Worm (Caenorhabditis elegans) whole organism, late embryonic: Measurements from ENCODE around the gene str-206.

Source experiments
- C38D4.7 ChIP-seq: fragments of 200-800 bp; sonication (Bioruptor generic); optimal IDR thresholded peaks from 2 replicates; lab custom pipeline; 2018; ENCODE audit warnings: mild to moderate bottlenecking, missing genetic modification characterization, moderate library complexity, missing compliant biosample characterization
- K02D7.2 ChIP-seq: sonication (generic microtip); optimal IDR thresholded peaks from 2 replicates; lab custom pipeline; 2017; ENCODE audit warnings: mild to moderate bottlenecking, missing genetic modification characterization, missing compliant biosample characterization
- K09A11.1 ChIP-seq: sonication (generic microtip); optimal IDR thresholded peaks from 2 replicates; lab custom pipeline; 2017; ENCODE audit warnings: antibody characterized with exemption, mild to moderate bottlenecking, missing genetic modification characterization, missing compliant biosample characterization; ENCODE audit not compliant: insufficient read depth
- Y22D7AL.16 ChIP-seq: sonication (generic microtip); optimal IDR thresholded peaks from 2 replicates; lab custom pipeline; 2016; ENCODE audit warnings: missing genetic modification characterization, missing compliant biosample characterization
- ahr-1 ChIP-seq: sonication (generic microtip); optimal IDR thresholded peaks from 2 replicates; lab custom pipeline; 2016; ENCODE audit warnings: missing genetic modification characterization, missing compliant biosample characterization
- ama-1 ChIP-seq: fragments of 150-350 bp; optimal IDR thresholded peaks from 2 replicates; lab custom pipeline; 2014
- ceh-18 ChIP-seq: sonication (generic microtip); optimal IDR thresholded peaks from 2 replicates; lab custom pipeline; 2016; ENCODE audit warnings: missing genetic modification characterization, missing compliant biosample characterization
- ceh-19 ChIP-seq: fragments of 200-800 bp; sonication (Bioruptor generic); optimal IDR thresholded peaks from 2 replicates; lab custom pipeline; 2018; ENCODE audit warnings: mild to moderate bottlenecking, missing genetic modification characterization, missing compliant biosample characterization
- ceh-24 ChIP-seq: sonication (generic microtip); optimal IDR thresholded peaks from 2 replicates; lab custom pipeline; 2016; ENCODE audit warnings: mild to moderate bottlenecking, missing genetic modification characterization, missing compliant biosample characterization
- ceh-30 ChIP-seq: fragments of 150-350 bp; optimal IDR thresholded peaks from 2 replicates; lab custom pipeline; 2014; ENCODE audit warnings: missing biosample characterization, missing genetic modification characterization
- ceh-34 ChIP-seq: sonication (generic microtip); optimal IDR thresholded peaks from 2 replicates; lab custom pipeline; 2016; ENCODE audit warnings: mild to moderate bottlenecking, missing genetic modification characterization, missing compliant biosample characterization
- ceh-45 ChIP-seq: fragments of 200-800 bp; sonication (Bioruptor generic); IDR thresholded peaks from 2 replicates; pipeline ENCODE4 v1.3.6; 2022; ENCODE audit warnings: missing genetic modification reagents, missing genetic modification characterization, missing compliant biosample characterization
- ceh-9 ChIP-seq: sonication (generic microtip); optimal IDR thresholded peaks from 2 replicates; lab custom pipeline; 2016; ENCODE audit warnings: mild to moderate bottlenecking, missing genetic modification characterization, inconsistent platforms, missing compliant biosample characterization
- ets-4 ChIP-seq: sonication (generic microtip); optimal IDR thresholded peaks from 2 replicates; lab custom pipeline; 2016; ENCODE audit warnings: missing genetic modification characterization, missing compliant biosample characterization
- fax-1 ChIP-seq: sonication (generic microtip); optimal IDR thresholded peaks from 2 replicates; lab custom pipeline; 2016; ENCODE audit warnings: missing genotype, missing genetic modification characterization, missing compliant biosample characterization
- fkh-6 ChIP-seq: sonication (generic microtip); optimal IDR thresholded peaks from 2 replicates; lab custom pipeline; 2016; ENCODE audit warnings: missing genetic modification characterization, missing compliant biosample characterization
- hlh-13 ChIP-seq: fragments of 200-800 bp; sonication (Bioruptor generic); optimal IDR thresholded peaks from 2 replicates; lab custom pipeline; 2018; ENCODE audit warnings: mild to moderate bottlenecking, missing genetic modification characterization, missing compliant biosample characterization
- hlh-30 ChIP-seq: sonication (generic microtip); optimal IDR thresholded peaks from 2 replicates; lab custom pipeline; 2017; ENCODE audit warnings: antibody characterized with exemption, missing genetic modification characterization, missing compliant biosample characterization; ENCODE audit not compliant: insufficient read depth
- hlh-8 ChIP-seq: sonication (generic microtip); optimal IDR thresholded peaks from 2 replicates; lab custom pipeline; 2016; ENCODE audit warnings: missing genotype, missing genetic modification characterization, missing compliant biosample characterization
- lim-6 ChIP-seq: sonication (generic microtip); optimal IDR thresholded peaks from 2 replicates; lab custom pipeline; 2016; ENCODE audit warnings: missing genetic modification characterization, missing compliant biosample characterization
- nhr-11 ChIP-seq: fragments of 150-350 bp; optimal IDR thresholded peaks from 2 replicates; lab custom pipeline; 2014; ENCODE audit warnings: missing biosample characterization, missing genetic modification characterization
- nhr-232 ChIP-seq: sonication (generic microtip); optimal IDR thresholded peaks from 2 replicates; lab custom pipeline; 2016; ENCODE audit warnings: missing genetic modification characterization, missing compliant biosample characterization
- pag-3 ChIP-seq: sonication (generic microtip); optimal IDR thresholded peaks from 2 replicates; lab custom pipeline; 2016; ENCODE audit warnings: missing compliant biosample characterization, missing genetic modification characterization, borderline replicate concordance
- pat-9 ChIP-seq: fragments of 200-800 bp; sonication (Bioruptor generic); optimal IDR thresholded peaks from 2 replicates; lab custom pipeline; 2018; ENCODE audit warnings: mild to moderate bottlenecking, missing genetic modification characterization, moderate library complexity, missing compliant biosample characterization
- pqm-1 ChIP-seq: sonication (generic microtip); optimal IDR thresholded peaks from 2 replicates; lab custom pipeline; 2016; ENCODE audit warnings: missing genetic modification characterization, missing compliant biosample characterization
- pros-1 ChIP-seq: fragments of 150-350 bp; optimal IDR thresholded peaks from 2 replicates; lab custom pipeline; 2014; ENCODE audit warnings: missing biosample characterization, missing genetic modification reagents, missing genetic modification characterization
- sox-2 ChIP-seq: fragments of 200-800 bp; sonication (Bioruptor generic); IDR thresholded peaks from 2 replicates; pipeline ENCODE4 v1.3.6; 2022; ENCODE audit warnings: missing genetic modification reagents, missing genetic modification characterization, missing compliant biosample characterization
- syd-9 ChIP-seq: sonication (generic microtip); optimal IDR thresholded peaks from 2 replicates; lab custom pipeline; 2016; ENCODE audit warnings: mild to moderate bottlenecking, missing genetic modification characterization, moderate library complexity, missing compliant biosample characterization
- tbx-2 ChIP-seq: sonication (generic microtip); optimal IDR thresholded peaks from 2 replicates; lab custom pipeline; 2016; ENCODE audit warnings: missing genetic modification characterization, missing compliant biosample characterization
- tbx-7 ChIP-seq: sonication (generic microtip); optimal IDR thresholded peaks from 2 replicates; lab custom pipeline; 2016; ENCODE audit warnings: missing genotype, missing genetic modification characterization, missing compliant biosample characterization
- unc-3 ChIP-seq, 2 experiments: fragments of 200-800 bp in 1 of 2; sonication (Bioruptor generic) in 1 of 2; sonication (generic microtip) in 1 of 2; conservative IDR thresholded peaks in 1 of 2; optimal IDR thresholded peaks in 1 of 2; 2 replicates each; pipeline versions ENCODE4 v1.3.6 to Lab custom; 2016 to 2022; ENCODE audit warnings: missing compliant biosample characterization in 2 of 2, missing genetic modification characterization in 2 of 2, missing genetic modification reagents in 1 of 2
- unc-86 ChIP-seq: sonication (generic microtip); optimal IDR thresholded peaks from 2 replicates; lab custom pipeline; 2016; ENCODE audit warnings: missing genetic modification characterization, missing compliant biosample characterization
- zip-5 ChIP-seq: sonication (generic microtip); optimal IDR thresholded peaks from 2 replicates; lab custom pipeline; 2016; ENCODE audit warnings: missing genetic modification characterization, missing compliant biosample characterization

str-206 gene

ce11 chrV:6209930-6210647 lies 7.8 kb upstream of the str-206 start:
- TF ChIP-seq C38D4.7 (GFP tag; lab: Kevin White, UChicago) (no peak), nhr-232 (tag; lab: Kevin White, UChicago) (no peak), zip-5 (tag; lab: Kevin White, UChicago) (no peak), ceh-24 (no peak), hlh-30 (tag; lab: Kevin White, UChicago) (no peak), hlh-8 (tag; lab: Kevin White, UChicago) (no peak), ceh-18 (tag; lab: Kevin White, UChicago) (no peak), ets-4 (tag; lab: Kevin White, UChicago) (no peak), pat-9 (tag; lab: Kevin White, UChicago) (no peak)

- TF ChIP-seq zip-5 (tag; lab: Kevin White, UChicago) (no peak), pros-1 (no peak), Y22D7AL.16 (tag; lab: Kevin White, UChicago) (no peak), syd-9 (tag; lab: Kevin White, UChicago) (no peak), tbx-7 (no peak), hlh-13 (GFP tag; lab: Kevin White, UChicago) (no peak), nhr-232 (tag; lab: Kevin White, UChicago) (no peak), ceh-34 (tag; lab: Kevin White, UChicago) (no peak), ceh-9 (tag; lab: Kevin White, UChicago) (no peak), tbx-2 (tag; lab: Kevin White, UChicago) (no peak), K09A11.1 (tag; lab: Kevin White, UChicago) (no peak), ceh-18 (tag; lab: Kevin White, UChicago) (no peak), lim-6 (no peak), hlh-8 (tag; lab: Kevin White, UChicago) (no peak), ama-1 (lab: Kevin White, UChicago) (no peak), nhr-11 (tag; lab: Kevin White, UChicago) (no peak), pqm-1 (tag; lab: Kevin White, UChicago) (no peak), pag-3 (tag; lab: Kevin White, UChicago) (no peak)
These were observed 6.4 kb upstream of the str-206 start for ce11 chrV:6211509-6211908.

ce11 chrV:6212566-6212965 lies 5.4 kb upstream of the str-206 start:
- TF ChIP-seq nhr-11 (tag; lab: Kevin White, UChicago) (no peak), ceh-24 (no peak), fkh-6 (tag; lab: Kevin White, UChicago) (no peak), unc-3 (GFP tag; conservative IDR thresholded peaks at IDR 0.05; lab: Robert Waterston, UW) (no peak), unc-3 (tag; optimal IDR thresholded peaks at IDR 0.05; lab: Kevin White, UChicago) (no peak), ceh-19 (no peak), sox-2 (GFP tag; lab: Robert Waterston, UW) (no peak), ceh-18 (tag; lab: Kevin White, UChicago) (no peak), ceh-45 (GFP tag; lab: Robert Waterston, UW) (no peak), fax-1 (tag; lab: Kevin White, UChicago) (no peak)

DNA sequence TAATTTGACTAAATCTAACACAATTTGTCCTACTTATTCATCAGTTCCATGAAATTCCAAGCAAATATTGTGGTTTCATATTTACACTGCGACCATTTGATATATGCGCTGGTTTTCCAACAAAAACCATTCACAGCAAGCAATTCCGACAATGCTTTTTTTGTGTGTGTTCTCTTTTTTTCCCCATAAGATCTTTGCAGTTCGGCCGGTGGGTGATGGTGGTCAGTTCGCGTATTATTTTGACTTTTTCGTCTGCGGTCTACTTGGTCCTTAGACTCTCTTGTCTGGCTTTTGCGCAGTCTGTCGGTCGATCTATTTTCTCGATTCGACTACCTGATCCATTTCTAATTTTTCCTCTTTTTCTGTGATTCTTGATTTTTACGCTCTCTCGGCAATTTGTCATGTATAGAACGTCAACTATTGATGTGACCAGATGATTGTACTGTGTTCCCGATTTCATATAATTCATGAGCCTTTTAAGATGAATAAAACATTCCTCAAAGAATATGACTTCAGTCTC lies 4.7 kb upstream of the str-206 start:
- TF ChIP-seq ceh-30 (no peak), ets-4 (tag; lab: Kevin White, UChicago) (no peak), pag-3 (tag; lab: Kevin White, UChicago) (no peak), unc-3 (GFP tag; conservative IDR thresholded peaks at IDR 0.05; lab: Robert Waterston, UW) (no peak), unc-3 (tag; optimal IDR thresholded peaks at IDR 0.05; lab: Kevin White, UChicago) (no peak), pat-9 (tag; lab: Kevin White, UChicago) (no peak), ahr-1 (tag; lab: Kevin White, UChicago) (no peak), pros-1 (no peak), K02D7.2 (tag; lab: Kevin White, UChicago) (no peak), unc-86 (tag; lab: Kevin White, UChicago) (no peak), zip-5 (tag; lab: Kevin White, UChicago) (no peak), hlh-30 (tag; lab: Kevin White, UChicago) (no peak), ceh-34 (tag; lab: Kevin White, UChicago) (no peak)
- TF ChIP-seq, all 69 proteins: peak for 0
